Worm (Caenorhabditis elegans): ENCODE data around the gene B0507.4.

ce11 chrV:8760416-8760815 is 5.6 kb downstream of the B0507.4 start, which contains the start of gene ddn-1:
- TF ChIP-seq dpl-1 (GFP tag; optimal IDR thresholded peaks at IDR 0.05) (no peak), elt-3 (tag; optimal IDR thresholded peaks at IDR 0.05) (no peak), pag-3 (tag; optimal IDR thresholded peaks at IDR 0.05; ENCODE audit: borderline replicate concordance, insufficient read depth) (no peak), nhr-28 (tag; optimal IDR thresholded peaks at IDR 0.05) (no peak), egl-27 (tag; optimal IDR thresholded peaks at IDR 0.05) (no peak), nhr-237 (tag; optimal IDR thresholded peaks at IDR 0.05) (no peak), ama-1 (optimal IDR thresholded peaks at IDR 0.05) (no peak), pqm-1 (tag; optimal IDR thresholded peaks at IDR 0.05) (no peak), zag-1 (tag; optimal IDR thresholded peaks at IDR 0.05) (no peak), unc-30 (tag; optimal IDR thresholded peaks at IDR 0.05) (no peak)
